Worm (Caenorhabditis elegans): ENCODE data around the gene bar-1.

The bar-1 gene

DNA sequence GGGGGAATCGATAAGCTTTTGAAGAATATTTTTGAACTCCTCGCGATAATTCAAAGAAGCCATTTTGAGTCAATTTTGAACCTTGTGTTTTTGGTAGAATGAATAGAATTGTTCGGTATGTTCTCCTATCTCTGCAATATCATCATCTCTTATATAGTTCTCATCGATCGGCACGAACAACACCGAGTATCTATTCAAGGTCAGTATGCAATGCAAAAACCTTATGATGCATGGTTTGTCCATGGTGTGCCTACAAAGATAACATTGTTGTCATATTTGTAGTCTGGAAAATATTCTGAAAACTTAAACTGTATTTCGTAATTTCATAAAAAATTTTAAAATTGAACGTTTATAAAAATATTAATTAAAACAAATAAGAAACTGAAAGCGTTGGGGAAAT, 26.9 kb downstream of the bar-1 start, which contains the start of gene alh-10:
Gene alh-10, minus strand, starts transcription at position 127 of the 400 bp plus-strand sequence.
- TF ChIP-seq dao-5 (tag; optimal IDR thresholded peaks at IDR 0.05) (no peak), W03F9.2 (tag; optimal IDR thresholded peaks at IDR 0.05) (no peak), him-1 (tag; optimal IDR thresholded peaks at IDR 0.05) (no peak)

ce11 chrX:7140682-7141254, 29.7 kb downstream of the bar-1 start:
- no peak for TF ChIP-seq W03F9.2 (tag; optimal IDR thresholded peaks at IDR 0.05)

ce11 chrX:7139614-7140013, 30.8 kb downstream of the bar-1 start, which contains the start of gene clec-86:
TSS of gene clec-86 (plus strand) at chrX:7139875.
- TF ChIP-seq W03F9.2 (tag; optimal IDR thresholded peaks at IDR 0.05) (no peak), him-1 (tag; optimal IDR thresholded peaks at IDR 0.05) (no peak), dao-5 (tag; optimal IDR thresholded peaks at IDR 0.05) (no peak)

ce11 chrX:7131206-7131605, 39.2 kb downstream of the bar-1 start:
- TF ChIP-seq him-1 (tag; optimal IDR thresholded peaks at IDR 0.05): no peak
- no peak for TF ChIP-seq dao-5 (tag; optimal IDR thresholded peaks at IDR 0.05)
- TF ChIP-seq W03F9.2 (tag; optimal IDR thresholded peaks at IDR 0.05): no peak

- no peak for TF ChIP-seq W03F9.2 (tag; optimal IDR thresholded peaks at IDR 0.05)
- TF ChIP-seq dao-5 (tag; optimal IDR thresholded peaks at IDR 0.05): no peak
- TF ChIP-seq him-1 (tag; optimal IDR thresholded peaks at IDR 0.05): no peak
Observed at ce11 chrX:7129460-7129859, 41.0 kb downstream of the bar-1 start.

DNA sequence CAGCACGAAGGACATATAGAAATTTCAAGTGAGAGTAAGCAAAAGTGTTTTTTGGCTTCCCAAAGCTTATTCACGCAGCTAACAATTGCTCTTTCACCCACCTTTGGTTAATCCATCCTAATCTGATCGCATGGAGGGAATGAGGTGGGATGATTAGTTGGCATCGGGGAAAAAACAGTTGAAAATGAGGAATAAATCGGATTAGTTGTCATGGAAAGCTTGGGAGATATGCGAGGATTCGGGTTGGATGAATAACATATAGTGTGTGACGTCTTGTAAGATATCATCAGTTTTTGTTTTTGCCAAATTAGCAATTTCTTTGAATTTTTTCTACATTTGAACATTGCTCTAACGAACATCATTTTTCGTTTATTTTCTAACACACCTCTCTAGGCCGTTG, 41.8 kb downstream of the bar-1 start:
- TF ChIP-seq W03F9.2 (tag; optimal IDR thresholded peaks at IDR 0.05): no peak
- no peak for TF ChIP-seq him-1 (tag; optimal IDR thresholded peaks at IDR 0.05)
- no peak for TF ChIP-seq dao-5 (tag; optimal IDR thresholded peaks at IDR 0.05)

- TF ChIP-seq W03F9.2 (tag; optimal IDR thresholded peaks at IDR 0.05) (no peak), him-1 (tag; optimal IDR thresholded peaks at IDR 0.05) (no peak), dao-5 (tag; optimal IDR thresholded peaks at IDR 0.05) (no peak)
Observed at ce11 chrX:7126348-7126747, 44.1 kb downstream of the bar-1 start, which contains the start of gene ist-1. TSS of gene ist-1 (plus strand) at chrX:7126648.

DNA sequence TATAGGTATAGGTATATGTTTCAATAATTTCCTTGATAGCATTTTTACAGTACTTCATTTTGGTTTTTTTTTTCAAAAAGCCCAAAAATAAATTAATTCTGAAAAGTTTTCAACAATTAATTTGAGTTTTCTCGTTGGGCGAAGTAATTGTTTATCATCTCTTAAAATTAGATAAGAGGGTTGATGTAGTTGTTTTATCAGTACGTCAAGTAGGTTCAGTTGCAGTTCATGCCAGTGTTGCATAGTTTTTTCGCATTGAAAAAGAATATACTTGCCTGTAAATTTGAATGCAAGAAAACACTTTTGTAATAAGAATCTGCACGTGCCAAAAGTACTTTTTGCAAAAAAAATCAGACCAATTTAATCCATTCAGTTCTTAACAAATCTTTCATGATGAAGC, 45.2 kb downstream of the bar-1 start:
- TF ChIP-seq dao-5 (tag; optimal IDR thresholded peaks at IDR 0.05): no peak
- TF ChIP-seq W03F9.2 (tag; optimal IDR thresholded peaks at IDR 0.05): no peak
- no peak for TF ChIP-seq him-1 (tag; optimal IDR thresholded peaks at IDR 0.05)

- no peak for TF ChIP-seq dao-5 (tag; optimal IDR thresholded peaks at IDR 0.05)
- no peak for TF ChIP-seq him-1 (tag; optimal IDR thresholded peaks at IDR 0.05)
Observed at ce11 chrX:7124044-7124443, 46.4 kb downstream of the bar-1 start.

DNA sequence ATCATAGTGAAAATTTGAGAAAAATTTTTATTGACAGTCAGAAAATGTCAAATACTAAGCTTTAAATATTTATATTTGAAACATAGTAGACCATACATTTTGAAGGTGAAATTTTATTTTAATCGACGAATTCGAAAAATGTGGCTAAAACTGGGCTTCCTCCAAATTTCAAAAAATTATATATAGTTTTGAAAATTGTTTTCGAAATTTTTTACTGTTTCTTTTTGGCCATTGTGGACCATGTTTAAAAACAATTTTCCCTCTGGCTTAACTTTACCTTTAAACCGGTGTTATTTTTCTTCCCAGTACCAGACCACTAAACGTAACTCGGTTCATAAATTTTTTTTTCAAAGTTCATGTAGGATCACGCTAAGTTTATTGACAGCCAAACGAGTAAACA, 47.8 kb downstream of the bar-1 start:
- TF ChIP-seq him-1 (tag; optimal IDR thresholded peaks at IDR 0.05) (no peak), dao-5 (tag; optimal IDR thresholded peaks at IDR 0.05) (no peak), W03F9.2 (tag; optimal IDR thresholded peaks at IDR 0.05) (no peak)

DNA sequence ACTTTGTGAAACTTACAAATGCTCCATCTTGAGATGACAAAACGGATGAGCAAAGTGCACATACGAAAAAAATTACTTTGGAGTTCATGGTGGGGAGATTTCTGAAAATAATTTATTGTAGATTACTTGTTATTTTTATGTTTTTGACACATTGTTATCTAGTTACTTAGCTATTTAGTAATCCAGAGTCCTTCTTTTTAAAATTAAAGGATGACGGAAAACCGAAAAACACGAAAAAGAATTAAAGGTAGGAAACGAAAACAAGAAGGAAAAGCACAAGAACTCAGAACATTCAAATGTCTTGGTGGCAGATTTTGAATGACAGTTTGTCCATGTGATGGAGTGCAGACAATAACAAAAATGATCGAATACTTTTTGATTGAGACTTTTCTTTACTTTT, 53.5 kb downstream of the bar-1 start, which contains the start of gene hen-1:
Gene hen-1, minus strand, starts transcription at position 101 of the 400 bp plus-strand sequence.
- TF ChIP-seq him-1 (tag; optimal IDR thresholded peaks at IDR 0.05): no peak
- TF ChIP-seq W03F9.2 (tag; optimal IDR thresholded peaks at IDR 0.05): no peak
- no peak for TF ChIP-seq dao-5 (tag; optimal IDR thresholded peaks at IDR 0.05)
